Worm (Caenorhabditis elegans) whole organism, L4 larva: Measurements from ENCODE around the gene dap-3.

Source experiments
- lin-15B ChIP-seq: fragments of 150-350 bp; sonication (generic microtip); optimal IDR thresholded peaks from 3 replicates; lab custom pipeline; 2014; ENCODE audit warnings: missing biosample characterization, missing genetic modification characterization
- mdl-1 ChIP-seq, 2 experiments: fragments of 150-350 bp in 1 of 2; sonication (generic microtip) in 1 of 2; optimal IDR thresholded peaks; 2 replicates each; lab custom pipeline; 2014 to 2017; ENCODE audit warnings: missing biosample characterization in 2 of 2, missing genetic modification characterization in 2 of 2
- pqm-1 ChIP-seq: sonication (generic microtip); optimal IDR thresholded peaks from 2 replicates; lab custom pipeline; 2017; ENCODE audit warnings: missing biosample characterization, missing genetic modification characterization

- TF ChIP-seq lin-15B (tag; lab: Kevin White, UChicago) = no peak
- no peak for TF ChIP-seq mdl-1 (tag; optimal IDR thresholded peaks at IDR 0.05; lab: Kevin White, UChicago)
- TF ChIP-seq pqm-1 = no peak
These were observed 9.0 kb upstream of the dap-3 start, which contains the start of gene C06A1.3 for ce11 chrII:10571967-10572366.
